Worm (Caenorhabditis elegans): ENCODE measurements around the gene ugt-5.

Gene ugt-5

DNA sequence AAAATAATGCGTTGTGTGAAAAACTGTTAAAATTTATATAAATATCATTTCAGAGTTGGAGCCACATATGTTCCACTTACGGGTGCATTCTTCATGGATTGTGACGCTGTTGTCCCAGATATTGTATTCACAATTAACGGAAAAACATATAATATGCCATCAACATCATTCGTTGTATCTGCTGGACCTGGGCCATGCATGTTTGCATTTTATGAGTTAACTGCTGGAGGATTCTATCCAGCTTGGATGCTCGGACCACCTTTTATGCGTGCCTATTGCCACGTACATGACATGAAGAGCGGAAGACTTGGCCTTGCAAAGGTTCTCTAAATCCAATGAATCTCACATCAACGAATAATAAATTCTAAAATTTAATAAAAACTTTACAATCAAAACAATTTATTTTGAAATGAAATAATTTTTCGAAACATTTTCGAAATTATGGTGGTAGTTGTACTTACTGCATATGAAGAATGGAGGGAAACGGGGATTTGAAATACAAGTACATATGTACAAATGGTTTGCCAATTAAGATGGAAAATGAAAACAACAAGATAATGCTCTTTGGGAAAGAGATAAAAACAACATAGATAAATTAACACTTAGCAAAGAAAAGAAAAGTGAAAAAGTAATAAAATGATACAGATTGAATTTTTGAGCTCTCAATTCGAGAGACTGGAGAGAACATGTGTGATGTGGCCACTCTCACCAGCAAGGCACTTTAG lies 48.8 kb downstream of the ugt-5 start:
- TF ChIP-seq elt-2 (tag; optimal IDR thresholded peaks at IDR 0.05) (peak; percentile 28), mdl-1 (tag; optimal IDR thresholded peaks at IDR 0.05) (no peak)

DNA sequence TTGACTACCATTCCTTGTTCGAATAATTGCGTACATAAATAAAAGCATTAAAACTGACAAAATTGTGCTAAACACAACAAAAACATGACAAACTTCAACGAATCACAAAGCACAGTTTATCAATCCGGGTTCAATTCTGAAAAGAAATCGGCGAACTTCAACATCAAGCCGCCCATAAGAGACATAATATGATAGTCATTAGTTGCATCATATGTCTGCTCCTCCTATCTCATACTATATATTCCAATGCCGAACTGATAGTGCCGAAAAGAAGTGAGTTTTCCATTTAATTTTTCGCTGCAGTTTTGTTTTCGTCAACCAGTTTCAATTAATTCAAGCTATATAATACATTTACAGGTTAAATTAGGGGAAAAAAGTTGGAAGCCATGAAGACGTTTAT lies 51.1 kb downstream of the ugt-5 start, which contains the start of gene hrg-7:
hrg-7 (plus strand) TSS at position 358 of the 400 bp plus-strand sequence.
- TF ChIP-seq elt-2 (tag; optimal IDR thresholded peaks at IDR 0.05) (peak; percentile 95), nhr-12 (tag; optimal IDR thresholded peaks at IDR 0.05) (no peak), skn-1 (tag; optimal IDR thresholded peaks at IDR 0.05) (peak; percentile 62)

Measured in whole organism, L3 larva.